Worm (Caenorhabditis elegans): ENCODE results near the gene F14F9.8.

- TF ChIP-seq tbx-2 (tag; optimal IDR thresholded peaks at IDR 0.05) (no peak), npax-4 (tag; optimal IDR thresholded peaks at IDR 0.05) (no peak), ets-4 (tag; optimal IDR thresholded peaks at IDR 0.05) (no peak), ahr-1 (tag; optimal IDR thresholded peaks at IDR 0.05) (no peak), sox-4 (tag; optimal IDR thresholded peaks at IDR 0.05) (no peak), nhr-11 (tag; optimal IDR thresholded peaks at IDR 0.05) (no peak), pha-2 (tag; optimal IDR thresholded peaks at IDR 0.05) (no peak), ceh-34 (tag; optimal IDR thresholded peaks at IDR 0.05) (no peak), ceh-22 (tag; optimal IDR thresholded peaks at IDR 0.05) (no peak), gmeb-2 (tag; optimal IDR thresholded peaks at IDR 0.05) (no peak), pha-4 (tag; optimal IDR thresholded peaks at IDR 0.05) (no peak), ceh-18 (tag; optimal IDR thresholded peaks at IDR 0.05) (no peak), pqm-1 (tag; optimal IDR thresholded peaks at IDR 0.05) (no peak)
These were observed 35.3 kb downstream of the F14F9.8 start, which contains the start of gene srw-140 for ce11 chrV:5165426-5165825.
